Worm (Caenorhabditis elegans) whole organism, early embryonic: ENCODE results near the gene C14B1.12.

ENCODE experiments used
- ets-7 ChIP-seq: sonication (generic microtip); optimal IDR thresholded peaks from 2 replicates; lab custom pipeline; 2016; ENCODE audit warnings: missing genotype, missing genetic modification characterization, missing compliant biosample characterization
- hmbx-1 ChIP-seq: sonication (generic microtip); optimal IDR thresholded peaks from 2 replicates; lab custom pipeline; 2016; ENCODE audit warnings: mild to moderate bottlenecking, missing genetic modification characterization, missing compliant biosample characterization
- hnd-1 ChIP-seq: sonication (generic microtip); optimal IDR thresholded peaks from 2 replicates; lab custom pipeline; 2016; ENCODE audit warnings: missing genetic modification characterization, missing compliant biosample characterization

ce11 chrIII:3698366-3698765 is 26.4 kb downstream of the C14B1.12 start:
- no peak for TF ChIP-seq ets-7 (tag; lab: Kevin White, UChicago)
- TF ChIP-seq hnd-1 (tag; lab: Kevin White, UChicago): no peak
- no peak for TF ChIP-seq hmbx-1
